Worm (Caenorhabditis elegans) whole organism, L3 larva: Measurements from ENCODE around the gene C16C8.25.

ENCODE experiments used
- nhr-12 ChIP-seq: fragments of 150-350 bp; optimal IDR thresholded peaks from 2 replicates; lab custom pipeline; 2014; ENCODE audit warnings: missing biosample characterization, missing genetic modification characterization
- nhr-23 ChIP-seq: fragments of 150-350 bp; optimal IDR thresholded peaks from 2 replicates; lab custom pipeline; 2014; ENCODE audit warnings: missing biosample characterization, missing genetic modification reagents, missing genetic modification characterization
- snpc-4 ChIP-seq: fragments of 150-350 bp; optimal IDR thresholded peaks from 2 replicates; lab custom pipeline; 2014; ENCODE audit warnings: missing biosample characterization, missing genetic modification characterization

DNA sequence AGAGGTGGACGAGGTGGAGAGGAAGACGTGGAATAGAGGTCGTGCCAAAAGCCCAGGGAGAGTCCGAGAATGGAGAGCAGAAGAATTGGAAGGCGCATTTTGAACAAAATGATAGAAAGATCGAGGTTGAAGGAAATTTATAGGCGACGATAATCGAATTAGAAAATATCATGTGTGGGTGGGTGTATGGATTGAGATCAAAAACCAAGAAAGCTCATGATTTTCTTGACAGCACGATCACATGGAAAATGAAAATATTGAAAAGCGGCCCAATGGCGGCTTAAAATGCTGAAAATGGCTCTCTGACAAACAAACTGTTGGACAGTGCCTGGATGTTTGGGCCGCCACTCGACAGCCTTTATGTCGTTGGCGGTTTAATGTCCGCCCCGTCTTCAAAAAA lies 14.1 kb downstream of the C16C8.25 start, which contains the start of gene C16C8.9:
- no peak for TF ChIP-seq nhr-23 (tag; lab: Kevin White, UChicago)
- TF ChIP-seq snpc-4 (tag; lab: Kevin White, UChicago): no peak
- TF ChIP-seq nhr-12 (tag; lab: Kevin White, UChicago): no peak
